Comparison of ENCODE assay signal across 5 worm cellular contexts in the genomic region with DNA sequence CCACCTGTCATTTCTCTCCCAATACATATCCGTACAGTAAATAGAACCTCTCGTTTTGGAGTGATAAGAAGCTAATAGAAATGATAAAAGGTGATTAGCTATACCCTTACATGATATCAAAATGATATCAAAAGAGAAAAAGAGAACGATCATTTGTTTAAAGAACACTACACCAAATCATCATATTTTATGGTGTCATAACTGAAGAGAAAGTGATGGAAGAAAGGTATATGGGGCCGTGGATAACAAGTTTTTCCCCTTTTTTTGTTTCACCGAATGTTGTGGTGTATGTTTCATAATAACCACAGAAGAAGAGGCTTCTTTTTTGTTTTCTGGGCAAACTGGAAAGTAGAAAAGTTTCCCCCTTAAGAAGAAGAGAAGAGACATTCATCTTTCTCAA.
TF ChIP-seq lines count a peak whose summit lies in the region.

No protein-coding gene starts in this region.

TF ChIP-seq in whole organism, L1 larva, 84 proteins besides CTCF, POLR2A, EP300 and RAD21:
- no peak for TF ChIP-seq C34B4.2 (tag; optimal IDR thresholded peaks at IDR 0.05; lab: Kevin White, UChicago)
- TF ChIP-seq blmp-1 (tag; optimal IDR thresholded peaks at IDR 0.05; lab: Kevin White, UChicago), result peak; percentile 72

TF ChIP-seq in whole organism, L2 larva, 48 proteins besides CTCF, POLR2A, EP300 and RAD21:
- TF ChIP-seq blmp-1 (tag; optimal IDR thresholded peaks at IDR 0.05; lab: Kevin White, UChicago; ENCODE audit: insufficient read depth), result peak; percentile 69
- TF ChIP-seq nhr-237 (tag; optimal IDR thresholded peaks at IDR 0.05; lab: Kevin White, UChicago), result no peak
- TF ChIP-seq R02D3.7 (tag; optimal IDR thresholded peaks at IDR 0.05; lab: Kevin White, UChicago), result no peak
- TF ChIP-seq nhr-6 (tag; optimal IDR thresholded peaks at IDR 0.05; lab: Kevin White, UChicago), result no peak
- no peak for TF ChIP-seq C34F6.9 (tag; optimal IDR thresholded peaks at IDR 0.05; lab: Kevin White, UChicago)
- no peak for TF ChIP-seq nhr-77 (tag; optimal IDR thresholded peaks at IDR 0.05; lab: Kevin White, UChicago)

TF ChIP-seq in whole organism, L3 larva, 47 proteins besides CTCF, POLR2A, EP300 and RAD21:
- TF ChIP-seq sea-2 (GFP tag; optimal IDR thresholded peaks at IDR 0.05; lab: Kevin White, UChicago) (no peak), elt-3 (tag; optimal IDR thresholded peaks at IDR 0.05; lab: Kevin White, UChicago) (peak in 1 of 3 experiments; percentile 78), nhr-23 (tag; optimal IDR thresholded peaks at IDR 0.05; lab: Kevin White, UChicago) (peak; percentile 72), nhr-28 (tag; optimal IDR thresholded peaks at IDR 0.05; lab: Kevin White, UChicago) (no peak), eor-1 (tag; optimal IDR thresholded peaks at IDR 0.05; lab: Kevin White, UChicago) (no peak), elt-1 (tag; optimal IDR thresholded peaks at IDR 0.05; lab: Kevin White, UChicago) (no peak), nfya-1 (tag; optimal IDR thresholded peaks at IDR 0.05; lab: Kevin White, UChicago; ENCODE audit: insufficient read depth) (no peak), ZK546.5 (tag; optimal IDR thresholded peaks at IDR 0.05; lab: Kevin White, UChicago) (no peak), fkh-2 (tag; optimal IDR thresholded peaks at IDR 0.05; lab: Kevin White, UChicago) (no peak), unc-62 (GFP tag; optimal IDR thresholded peaks at IDR 0.05; lab: Kevin White, UChicago) (no peak), nhr-43 (tag; optimal IDR thresholded peaks at IDR 0.05; lab: Kevin White, UChicago; ENCODE audit: poor library complexity, severe bottlenecking) (peak; percentile 41), pqm-1 (tag; optimal IDR thresholded peaks at IDR 0.05; lab: Kevin White, UChicago) (no peak), ceh-16 (tag; optimal IDR thresholded peaks at IDR 0.05; lab: Kevin White, UChicago) (no peak), ztf-4 (tag; optimal IDR thresholded peaks at IDR 0.05; lab: Kevin White, UChicago) (no peak), fkh-10 (GFP tag; optimal IDR thresholded peaks at IDR 0.05; lab: Kevin White, UChicago) (no peak), nhr-25 (tag; optimal IDR thresholded peaks at IDR 0.05; lab: Kevin White, UChicago) (no peak), pha-4 (tag; optimal IDR thresholded peaks at IDR 0.05; lab: Kevin White, UChicago) (no peak), skn-1 (tag; optimal IDR thresholded peaks at IDR 0.05; lab: Kevin White, UChicago) (no peak), fos-1 (tag; optimal IDR thresholded peaks at IDR 0.05; lab: Kevin White, UChicago) (no peak), ceh-9 (tag; optimal IDR thresholded peaks at IDR 0.05; lab: Kevin White, UChicago) (no peak), R02D3.7 (tag; optimal IDR thresholded peaks at IDR 0.05; lab: Kevin White, UChicago) (no peak), snpc-4 (tag; optimal IDR thresholded peaks at IDR 0.05; lab: Kevin White, UChicago) (no peak)

TF ChIP-seq in whole organism, L4 larva, 104 proteins besides CTCF, POLR2A, EP300 and RAD21:
- TF ChIP-seq nhr-28 (tag; optimal IDR thresholded peaks at IDR 0.05; lab: Kevin White, UChicago), result peak; percentile 78
- no peak for TF ChIP-seq tag-97 (GFP tag; IDR thresholded peaks at IDR 0.05; lab: Robert Waterston, UW)
- TF ChIP-seq madf-5 (GFP tag; IDR thresholded peaks at IDR 0.05; lab: Robert Waterston, UW), result no peak
- peak; percentile 0 for TF ChIP-seq mxl-3 (GFP tag; optimal IDR thresholded peaks at IDR 0.05; lab: Kevin White, UChicago)
- no peak for TF ChIP-seq gei-8 (GFP tag; optimal IDR thresholded peaks at IDR 0.05; lab: Kevin White, UChicago)
- TF ChIP-seq ztf-7 (tag; optimal IDR thresholded peaks at IDR 0.05; lab: Kevin White, UChicago), result no peak
- TF ChIP-seq ZK337.2 (GFP tag; IDR thresholded peaks at IDR 0.05; lab: Robert Waterston, UW), result no peak
- TF ChIP-seq vab-7 (GFP tag; IDR thresholded peaks at IDR 0.05; lab: Robert Waterston, UW), result no peak
- TF ChIP-seq mdl-1 (tag; optimal IDR thresholded peaks at IDR 0.05; lab: Kevin White, UChicago), result no peak

TF ChIP-seq in whole organism, late embryonic, 69 proteins besides CTCF, POLR2A, EP300 and RAD21:
- TF ChIP-seq F13H6.1 (tag; optimal IDR thresholded peaks at IDR 0.05; lab: Kevin White, UChicago) (no peak), elt-2 (tag; optimal IDR thresholded peaks at IDR 0.05; lab: Kevin White, UChicago) (peak; percentile 12), eyg-1 (tag; optimal IDR thresholded peaks at IDR 0.05; lab: Kevin White, UChicago) (no peak)

Comparison
In these comparisons a context has a peak if more than half of its experiments do, and no peak if none do; other contexts are left out.
1. Of the 29 proteins assayed by ChIP-seq in both whole organism, L4 larva and whole organism, L1 larva: peak only in whole organism, L4 larva: nhr-28; only in whole organism, L1 larva: none; in both: none; in neither: 28.